Fruit fly (Drosophila melanogaster) Kc167 (cell line): ENCODE data around the gene CG5938.

Experiments
- Myc ChIP-seq: fragments of >200 bp; optimal IDR thresholded peaks from 2 replicates; lab custom pipeline; 2017; ENCODE audit warnings: missing external identifiers
- Sin3A ChIP-seq: fragments of >200 bp; optimal IDR thresholded peaks from 2 replicates; lab custom pipeline; 2018; ENCODE audit warnings: missing external identifiers
- h ChIP-seq: fragments of >200 bp; optimal IDR thresholded peaks from 3 replicates; lab custom pipeline; 2018; ENCODE audit warnings: missing external identifiers
- insv ChIP-seq: fragments of >200 bp; optimal IDR thresholded peaks from 3 replicates; lab custom pipeline; 2018; ENCODE audit warnings: missing external identifiers
- psq ChIP-seq: fragments of >200 bp; optimal IDR thresholded peaks from 2 replicates; lab custom pipeline; 2017; ENCODE audit warnings: missing external identifiers
- ttk ChIP-seq: sonication (Bioruptor generic); optimal IDR thresholded peaks from 2 replicates; lab custom pipeline; 2017; ENCODE audit warnings: missing external identifiers

DNA sequence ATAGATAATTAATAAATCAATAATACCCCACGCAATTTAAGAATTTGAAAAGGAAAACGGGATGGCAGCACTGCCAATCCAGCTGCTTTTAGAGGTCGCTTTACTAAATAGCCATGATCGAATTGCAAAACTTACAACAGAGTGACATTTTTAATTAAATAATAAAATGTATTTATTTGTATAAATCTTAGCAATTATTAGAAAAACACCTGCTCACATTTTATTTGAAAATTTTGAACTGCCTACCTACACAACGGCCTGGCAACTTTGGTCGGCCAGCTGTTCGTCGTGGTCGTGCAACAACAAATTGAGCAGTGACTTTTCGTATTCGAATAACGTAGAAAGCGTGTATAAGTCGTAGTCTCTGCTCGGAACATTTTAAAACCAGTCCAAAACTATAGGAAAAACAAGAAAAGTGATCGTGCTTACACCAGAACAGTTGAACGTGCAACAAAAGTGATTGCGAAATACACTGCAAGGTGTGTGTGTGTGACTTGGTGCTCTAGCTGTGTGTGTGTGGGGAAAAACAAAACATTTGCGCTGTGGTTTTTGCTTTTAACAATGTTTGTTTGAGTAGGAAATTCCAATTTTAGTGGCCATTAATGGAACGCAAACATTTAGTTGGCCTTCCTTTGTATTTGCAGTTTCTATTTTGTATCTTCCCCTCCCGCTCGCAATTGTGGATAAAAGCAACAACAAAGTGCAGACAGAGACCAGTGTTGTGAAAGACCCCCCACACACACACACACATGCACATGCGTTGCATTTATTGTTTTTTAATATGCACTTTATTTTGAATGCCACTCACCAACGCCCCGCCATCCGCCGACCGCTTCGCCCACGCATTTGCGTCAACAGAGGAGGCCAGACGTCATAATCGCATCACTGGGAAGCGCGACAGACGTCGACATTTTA is at the start of gene CG5938:
- TF ChIP-seq psq (lab: Kevin White, UChicago) (no peak), insv (no peak), Myc (lab: Kevin White, UChicago) (no peak), h (no peak), ttk (no peak), Sin3A (lab: Kevin White, UChicago) (no peak)
